Fruit fly (Drosophila melanogaster): Measurements from ENCODE around the gene CG5167.

Gene CG5167

dm6 chr3R:12379249-12379648 is 27.1 kb upstream of the CG5167 start:
- TF ChIP-seq vri (GFP tag; optimal IDR thresholded peaks at IDR 0.05) (peak; percentile 84), CG3919 (GFP tag; optimal IDR thresholded peaks at IDR 0.05) (no peak)

DNA sequence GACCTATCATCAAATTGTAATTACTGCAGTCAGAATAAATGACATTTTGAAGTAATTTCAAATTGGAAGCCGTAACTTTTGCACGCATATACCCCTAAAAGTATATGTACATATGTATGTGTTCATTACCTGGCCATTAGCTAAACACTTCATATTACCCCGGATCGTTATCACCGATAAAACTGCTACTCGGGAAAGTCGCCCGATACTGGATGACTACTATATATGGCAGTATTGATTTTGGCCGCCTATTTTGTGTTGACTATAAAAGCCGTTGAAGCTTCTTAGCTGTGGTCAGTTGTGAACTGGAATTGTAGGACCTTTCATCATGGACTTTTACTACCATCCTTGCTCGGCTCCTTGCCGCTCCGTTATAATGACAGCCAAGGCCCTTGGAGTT is 26.6 kb upstream of the CG5167 start, which contains the start of gene GstD8:
Gene GstD8, plus strand, starts transcription at position 301 of the 400 bp plus-strand sequence.
- TF ChIP-seq topi (GFP tag; optimal IDR thresholded peaks at IDR 0.05) (no peak), CG6163 (GFP tag; IDR thresholded peaks at IDR 0.05) (no peak), Lpt (GFP tag; optimal IDR thresholded peaks at IDR 0.05) (no peak), salr (GFP tag; optimal IDR thresholded peaks at IDR 0.05) (no peak), CG6276 (GFP tag; optimal IDR thresholded peaks at IDR 0.05) (no peak)

DNA sequence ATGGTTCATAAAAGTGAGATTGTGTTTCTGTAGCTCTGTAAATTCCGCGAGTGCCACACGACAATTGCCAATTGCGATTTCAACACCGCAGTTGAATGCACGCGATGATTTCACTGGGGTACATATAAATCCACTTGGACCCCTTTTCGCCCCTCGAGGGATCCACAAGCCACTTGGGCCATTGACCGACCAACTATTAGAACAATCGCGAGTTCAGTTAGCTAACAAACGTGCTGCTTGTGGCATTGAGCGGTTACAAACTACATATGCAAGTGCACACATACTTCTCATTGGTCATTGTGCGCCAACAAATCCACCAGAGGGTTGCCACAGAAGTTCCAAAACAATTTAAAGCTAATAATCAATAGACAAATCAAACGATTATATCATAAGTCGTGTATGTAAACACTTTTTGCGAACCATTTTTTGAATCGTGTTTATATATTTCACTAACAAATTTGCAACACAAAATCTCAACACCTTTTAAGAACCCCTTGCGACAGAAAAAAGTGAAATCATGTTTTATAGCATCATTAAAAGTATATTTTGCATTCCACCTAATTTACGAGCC is 25.1 kb upstream of the CG5167 start:
- TF ChIP-seq Eip78C (GFP tag) (peak; percentile 60), CG32006 (GFP tag; optimal IDR thresholded peaks at IDR 0.05) (peak; percentile 78), CG9139 (GFP tag; optimal IDR thresholded peaks at IDR 0.05) (no peak), CG31627 (GFP tag; optimal IDR thresholded peaks at IDR 0.05) (no peak), CG6276 (GFP tag; optimal IDR thresholded peaks at IDR 0.05) (peak; percentile 44), net (GFP tag; optimal IDR thresholded peaks at IDR 0.05) (peak; percentile 3), cyc (GFP tag; optimal IDR thresholded peaks at IDR 0.05) (no peak), dac (GFP tag; optimal IDR thresholded peaks at IDR 0.05) (peak; percentile 23), CG4318 (GFP tag; optimal IDR thresholded peaks at IDR 0.05) (peak; percentile 54), Ets21C (GFP tag; optimal IDR thresholded peaks at IDR 0.05) (no peak), Hr38 (GFP tag; optimal IDR thresholded peaks at IDR 0.05) (no peak), Sox14 (GFP tag; optimal IDR thresholded peaks at IDR 0.05) (peak; percentile 0), CG8119 (GFP tag; IDR thresholded peaks at IDR 0.05) (peak; percentile 66), Ets96B (tag; optimal IDR thresholded peaks at IDR 0.05) (no peak), eg (GFP tag; IDR thresholded peaks at IDR 0.05) (peak; percentile 54), svp (GFP tag) (peak; percentile 70), Smox (GFP tag; optimal IDR thresholded peaks at IDR 0.05) (no peak), CG3032 (tag; optimal IDR thresholded peaks at IDR 0.05) (no peak), CG11294 (GFP tag; IDR thresholded peaks at IDR 0.05) (peak; percentile 31; the same call in 1 of the 2 replicates), CG3919 (GFP tag; optimal IDR thresholded peaks at IDR 0.05) (no peak), Hr4 (GFP tag; optimal IDR thresholded peaks at IDR 0.05) (peak; percentile 54), CG8632 (GFP tag; optimal IDR thresholded peaks at IDR 0.05) (no peak), Sox102F (GFP tag; optimal IDR thresholded peaks at IDR 0.05) (no peak), Eip93F (GFP tag; optimal IDR thresholded peaks at IDR 0.05) (no peak), pdm3 (GFP tag; optimal IDR thresholded peaks at IDR 0.05) (peak; percentile 34), Gug (GFP tag; IDR thresholded peaks at IDR 0.05) (0 out of 2 replicates have a peak, but pooled peaks have one; percentile 38), CG6808 (GFP tag; optimal IDR thresholded peaks at IDR 0.05) (no peak), CG6163 (GFP tag; IDR thresholded peaks at IDR 0.05) (peak; percentile 77), CG15336 (GFP tag; IDR thresholded peaks at IDR 0.05) (peak; percentile 74), CG11902 (GFP tag; optimal IDR thresholded peaks at IDR 0.05) (no peak), achi (GFP tag; optimal IDR thresholded peaks at IDR 0.05) (peak; percentile 27), Lpt (GFP tag; optimal IDR thresholded peaks at IDR 0.05) (peak; percentile 45)

DNA sequence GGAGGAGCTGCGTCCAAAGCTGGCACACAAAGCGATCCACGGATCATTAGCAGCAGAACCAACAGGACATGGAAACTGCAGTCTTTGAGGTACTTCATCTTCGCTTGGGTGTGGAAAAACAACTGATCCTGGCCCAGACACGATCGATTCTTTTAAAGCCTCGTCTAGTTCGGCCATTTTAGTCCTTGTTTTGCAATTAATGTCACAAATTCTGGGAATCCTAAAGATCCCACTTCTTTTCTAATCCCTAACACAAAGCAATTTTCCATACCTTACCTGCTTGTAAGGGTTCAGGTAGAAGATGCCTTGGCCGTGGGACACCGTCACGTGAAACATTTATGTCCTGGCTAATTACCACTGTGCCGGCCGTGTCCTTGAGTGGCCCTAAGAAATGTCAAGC is 23.8 kb upstream of the CG5167 start, which contains the start of gene CG10035:
Gene CG10035, minus strand, starts transcription at position 129 of the 400 bp plus-strand sequence.
- no peak for TF ChIP-seq fd85E (GFP tag; optimal IDR thresholded peaks at IDR 0.05)
- TF ChIP-seq eg (GFP tag; IDR thresholded peaks at IDR 0.05) = no peak
- no peak for TF ChIP-seq CG8119 (GFP tag; IDR thresholded peaks at IDR 0.05)
- no peak for TF ChIP-seq esn (GFP tag; optimal IDR thresholded peaks at IDR 0.05)
- no peak for TF ChIP-seq CG7368 (GFP tag; optimal IDR thresholded peaks at IDR 0.05)
